Worm (Caenorhabditis elegans) whole organism, late embryonic: Measurements from ENCODE around the gene C25F6.6.

Source experiments
- C38D4.7 ChIP-seq: fragments of 200-800 bp; sonication (Bioruptor generic); optimal IDR thresholded peaks from 2 replicates; lab custom pipeline; 2018; ENCODE audit warnings: mild to moderate bottlenecking, missing genetic modification characterization, moderate library complexity, missing compliant biosample characterization
- F13H6.1 ChIP-seq: sonication (generic microtip); optimal IDR thresholded peaks from 2 replicates; lab custom pipeline; 2016; ENCODE audit warnings: missing genetic modification characterization, missing compliant biosample characterization
- T23F11.4 ChIP-seq: fragments of 200-800 bp; sonication (Bioruptor generic); optimal IDR thresholded peaks from 2 replicates; lab custom pipeline; 2018; ENCODE audit warnings: mild to moderate bottlenecking, missing genetic modification characterization, missing compliant biosample characterization
- Y22D7AL.16 ChIP-seq: sonication (generic microtip); optimal IDR thresholded peaks from 2 replicates; lab custom pipeline; 2016; ENCODE audit warnings: missing genetic modification characterization, missing compliant biosample characterization
- ahr-1 ChIP-seq: sonication (generic microtip); optimal IDR thresholded peaks from 2 replicates; lab custom pipeline; 2016; ENCODE audit warnings: missing genetic modification characterization, missing compliant biosample characterization
- ama-1 ChIP-seq: fragments of 150-350 bp; optimal IDR thresholded peaks from 2 replicates; lab custom pipeline; 2014
- ceh-14 ChIP-seq: sonication (generic microtip); optimal IDR thresholded peaks from 2 replicates; lab custom pipeline; 2016; ENCODE audit warnings: missing genotype, missing genetic modification characterization, missing compliant biosample characterization
- ceh-19 ChIP-seq: fragments of 200-800 bp; sonication (Bioruptor generic); optimal IDR thresholded peaks from 2 replicates; lab custom pipeline; 2018; ENCODE audit warnings: mild to moderate bottlenecking, missing genetic modification characterization, missing compliant biosample characterization
- ceh-2 ChIP-seq: sonication (generic microtip); optimal IDR thresholded peaks from 2 replicates; lab custom pipeline; 2016; ENCODE audit warnings: missing genotype, missing genetic modification characterization, missing compliant biosample characterization
- ceh-22 ChIP-seq: sonication (generic microtip); optimal IDR thresholded peaks from 2 replicates; lab custom pipeline; 2017; ENCODE audit warnings: missing biosample characterization, missing genetic modification characterization
- ceh-24 ChIP-seq: sonication (generic microtip); optimal IDR thresholded peaks from 2 replicates; lab custom pipeline; 2016; ENCODE audit warnings: mild to moderate bottlenecking, missing genetic modification characterization, missing compliant biosample characterization
- ceh-30 ChIP-seq: fragments of 150-350 bp; optimal IDR thresholded peaks from 2 replicates; lab custom pipeline; 2014; ENCODE audit warnings: missing biosample characterization, missing genetic modification characterization
- ceh-31 ChIP-seq: sonication (generic microtip); optimal IDR thresholded peaks from 2 replicates; lab custom pipeline; 2016; ENCODE audit warnings: missing genetic modification characterization, missing compliant biosample characterization
- ceh-34 ChIP-seq: sonication (generic microtip); optimal IDR thresholded peaks from 2 replicates; lab custom pipeline; 2016; ENCODE audit warnings: mild to moderate bottlenecking, missing genetic modification characterization, missing compliant biosample characterization
- ceh-45 ChIP-seq: fragments of 200-800 bp; sonication (Bioruptor generic); IDR thresholded peaks from 2 replicates; pipeline ENCODE4 v1.3.6; 2022; ENCODE audit warnings: missing genetic modification reagents, missing genetic modification characterization, missing compliant biosample characterization
- ceh-48 ChIP-seq: sonication (generic microtip); optimal IDR thresholded peaks from 2 replicates; lab custom pipeline; 2016; ENCODE audit warnings: missing genetic modification characterization, inconsistent platforms, missing compliant biosample characterization
- ceh-6 ChIP-seq: fragments of 200-800 bp; sonication (Bioruptor generic); optimal IDR thresholded peaks from 2 replicates; lab custom pipeline; 2018; ENCODE audit warnings: mild to moderate bottlenecking, missing genetic modification characterization, missing compliant biosample characterization
- ceh-9 ChIP-seq: sonication (generic microtip); optimal IDR thresholded peaks from 2 replicates; lab custom pipeline; 2016; ENCODE audit warnings: mild to moderate bottlenecking, missing genetic modification characterization, inconsistent platforms, missing compliant biosample characterization
- dmd-4 ChIP-seq: sonication (generic microtip); optimal IDR thresholded peaks from 2 replicates; lab custom pipeline; 2016; ENCODE audit warnings: borderline replicate concordance, missing genetic modification characterization, missing compliant biosample characterization
- dve-1 ChIP-seq: sonication (generic microtip); optimal IDR thresholded peaks from 2 replicates; lab custom pipeline; 2017; ENCODE audit warnings: antibody characterized with exemption, mild to moderate bottlenecking, missing genetic modification characterization, missing compliant biosample characterization
- elt-2 ChIP-seq: sonication (generic microtip); optimal IDR thresholded peaks from 2 replicates; lab custom pipeline; 2016; ENCODE audit warnings: missing genetic modification reagents, missing genetic modification characterization, missing compliant biosample characterization
- ets-4 ChIP-seq: sonication (generic microtip); optimal IDR thresholded peaks from 2 replicates; lab custom pipeline; 2016; ENCODE audit warnings: missing genetic modification characterization, missing compliant biosample characterization
- fax-1 ChIP-seq: sonication (generic microtip); optimal IDR thresholded peaks from 2 replicates; lab custom pipeline; 2016; ENCODE audit warnings: missing genotype, missing genetic modification characterization, missing compliant biosample characterization
- fkh-10 ChIP-seq: fragments of 150-350 bp; optimal IDR thresholded peaks from 2 replicates; lab custom pipeline; 2014; ENCODE audit warnings: missing biosample characterization, missing genetic modification reagents, missing genetic modification characterization
- gmeb-2 ChIP-seq: sonication (generic microtip); optimal IDR thresholded peaks from 2 replicates; lab custom pipeline; 2016; ENCODE audit warnings: missing genetic modification characterization, inconsistent platforms, missing compliant biosample characterization
- hlh-15 ChIP-seq: sonication (generic microtip); optimal IDR thresholded peaks from 2 replicates; lab custom pipeline; 2016; ENCODE audit warnings: missing genetic modification characterization, missing compliant biosample characterization
- hlh-30 ChIP-seq: sonication (generic microtip); optimal IDR thresholded peaks from 2 replicates; lab custom pipeline; 2017; ENCODE audit warnings: antibody characterized with exemption, missing genetic modification characterization, missing compliant biosample characterization; ENCODE audit not compliant: insufficient read depth
- hlh-6 ChIP-seq: sonication (generic microtip); optimal IDR thresholded peaks from 2 replicates; lab custom pipeline; 2016; ENCODE audit warnings: missing genotype, missing genetic modification characterization, missing compliant biosample characterization
- lin-11 ChIP-seq: fragments of 200-800 bp; sonication (Bioruptor generic); optimal IDR thresholded peaks from 2 replicates; lab custom pipeline; 2018; ENCODE audit warnings: mild to moderate bottlenecking, missing genetic modification characterization, missing compliant biosample characterization
- mec-3 ChIP-seq: sonication (generic microtip); optimal IDR thresholded peaks from 2 replicates; lab custom pipeline; 2016; ENCODE audit warnings: borderline replicate concordance, missing genetic modification characterization, missing compliant biosample characterization
- npax-4 ChIP-seq: sonication (generic microtip); optimal IDR thresholded peaks from 2 replicates; lab custom pipeline; 2016; ENCODE audit warnings: missing genetic modification characterization, missing compliant biosample characterization
- pat-9 ChIP-seq: fragments of 200-800 bp; sonication (Bioruptor generic); optimal IDR thresholded peaks from 2 replicates; lab custom pipeline; 2018; ENCODE audit warnings: mild to moderate bottlenecking, missing genetic modification characterization, moderate library complexity, missing compliant biosample characterization
- pax-1 ChIP-seq: fragments of 150-350 bp; optimal IDR thresholded peaks from 2 replicates; lab custom pipeline; 2014; ENCODE audit warnings: missing biosample characterization, missing genetic modification characterization
- pha-2 ChIP-seq: sonication (generic microtip); optimal IDR thresholded peaks from 2 replicates; lab custom pipeline; 2017; ENCODE audit warnings: mild to moderate bottlenecking, missing genetic modification characterization, missing compliant biosample characterization
- pqm-1 ChIP-seq: sonication (generic microtip); optimal IDR thresholded peaks from 2 replicates; lab custom pipeline; 2016; ENCODE audit warnings: missing genetic modification characterization, missing compliant biosample characterization
- ref-2 ChIP-seq: sonication (generic microtip); optimal IDR thresholded peaks from 2 replicates; lab custom pipeline; 2016; ENCODE audit warnings: missing genetic modification characterization, missing compliant biosample characterization
- rnt-1 ChIP-seq: sonication (generic microtip); optimal IDR thresholded peaks from 2 replicates; lab custom pipeline; 2016; ENCODE audit warnings: missing genetic modification characterization, missing compliant biosample characterization
- sdc-2 ChIP-seq: sonication (generic microtip); optimal IDR thresholded peaks from 2 replicates; lab custom pipeline; 2016; ENCODE audit warnings: missing genotype, missing genetic modification characterization, missing compliant biosample characterization
- tbx-2 ChIP-seq: sonication (generic microtip); optimal IDR thresholded peaks from 2 replicates; lab custom pipeline; 2016; ENCODE audit warnings: missing genetic modification characterization, missing compliant biosample characterization
- ttx-3 ChIP-seq: sonication (generic microtip); optimal IDR thresholded peaks from 2 replicates; lab custom pipeline; 2016; ENCODE audit warnings: missing genetic modification reagents, missing genetic modification characterization, missing compliant biosample characterization
- unc-3 ChIP-seq, 2 experiments: fragments of 200-800 bp in 1 of 2; sonication (Bioruptor generic) in 1 of 2; sonication (generic microtip) in 1 of 2; conservative IDR thresholded peaks in 1 of 2; optimal IDR thresholded peaks in 1 of 2; 2 replicates each; pipeline versions ENCODE4 v1.3.6 to Lab custom; 2016 to 2022; ENCODE audit warnings: missing compliant biosample characterization in 2 of 2, missing genetic modification characterization in 2 of 2, missing genetic modification reagents in 1 of 2
- unc-42 ChIP-seq: sonication (generic microtip); optimal IDR thresholded peaks from 2 replicates; lab custom pipeline; 2016; ENCODE audit warnings: missing genotype, missing genetic modification characterization, missing compliant biosample characterization

Gene C25F6.6

DNA sequence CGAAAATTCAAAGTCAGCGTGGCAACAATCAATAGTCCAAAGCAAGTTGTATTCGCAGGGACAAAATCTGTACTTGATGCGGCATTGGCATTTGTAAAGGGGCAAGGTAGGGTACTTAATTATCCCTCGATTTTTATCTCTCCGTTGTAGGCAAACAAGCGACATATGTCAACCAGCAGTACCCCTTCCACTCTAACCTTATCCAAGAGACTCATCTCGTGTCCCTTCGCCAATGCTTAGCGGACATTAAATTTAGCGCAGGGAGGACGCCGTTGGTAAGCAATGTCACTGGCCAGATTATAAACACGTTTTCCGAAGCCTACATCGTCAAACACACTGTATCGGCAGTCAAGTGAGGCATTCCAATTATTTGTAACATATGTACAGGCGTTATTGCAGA lies 21.3 kb downstream of the C25F6.6 start (continued):
- TF ChIP-seq pqm-1 (tag; lab: Kevin White, UChicago) (peak; percentile 89), unc-42 (tag; lab: Kevin White, UChicago) (peak; percentile 94), tbx-2 (tag; lab: Kevin White, UChicago) (peak; percentile 94), ceh-14 (tag; lab: Kevin White, UChicago) (peak; percentile 88), hlh-30 (tag; lab: Kevin White, UChicago) (peak; percentile 85), ttx-3 (tag; lab: Kevin White, UChicago) (no peak), Y22D7AL.16 (tag; lab: Kevin White, UChicago) (peak; percentile 2), ets-4 (no peak), ref-2 (tag; lab: Kevin White, UChicago) (peak; percentile 97), fax-1 (peak; percentile 53), pax-1 (tag; lab: Kevin White, UChicago) (no peak), ceh-2 (peak; percentile 73), ceh-34 (tag; lab: Kevin White, UChicago) (peak; percentile 93), hlh-15 (tag; lab: Kevin White, UChicago) (peak; percentile 39), ceh-24 (tag; lab: Kevin White, UChicago) (no peak), ceh-45 (GFP tag; lab: Robert Waterston, UW) (peak; percentile 40; the same call in 1 of the 2 replicates), ahr-1 (tag; lab: Kevin White, UChicago) (peak; percentile 12), elt-2 (tag; lab: Kevin White, UChicago) (no peak), gmeb-2 (peak; percentile 40), dmd-4 (tag; lab: Kevin White, UChicago) (peak; percentile 67), sdc-2 (peak; percentile 99), ceh-6 (peak; percentile 77), lin-11 (tag; lab: Kevin White, UChicago) (no peak), C38D4.7 (GFP tag; lab: Kevin White, UChicago) (peak; percentile 16), ceh-31 (tag; lab: Kevin White, UChicago) (peak; percentile 97), ceh-22 (tag; lab: Kevin White, UChicago) (peak; percentile 93), ceh-48 (tag; lab: Kevin White, UChicago) (peak; percentile 28), rnt-1 (tag; lab: Kevin White, UChicago) (peak; percentile 95), ceh-9 (no peak), ceh-19 (GFP tag; lab: Kevin White, UChicago) (peak; percentile 57), F13H6.1 (tag; lab: Kevin White, UChicago) (peak; percentile 70), unc-3 (GFP tag; conservative IDR thresholded peaks at IDR 0.05; lab: Robert Waterston, UW) (no peak; the same call in 1 of the 2 replicates), unc-3 (tag; optimal IDR thresholded peaks at IDR 0.05; lab: Kevin White, UChicago) (peak; percentile 46), ceh-30 (tag; lab: Kevin White, UChicago) (peak; percentile 79), ama-1 (lab: Kevin White, UChicago) (no peak)

DNA sequence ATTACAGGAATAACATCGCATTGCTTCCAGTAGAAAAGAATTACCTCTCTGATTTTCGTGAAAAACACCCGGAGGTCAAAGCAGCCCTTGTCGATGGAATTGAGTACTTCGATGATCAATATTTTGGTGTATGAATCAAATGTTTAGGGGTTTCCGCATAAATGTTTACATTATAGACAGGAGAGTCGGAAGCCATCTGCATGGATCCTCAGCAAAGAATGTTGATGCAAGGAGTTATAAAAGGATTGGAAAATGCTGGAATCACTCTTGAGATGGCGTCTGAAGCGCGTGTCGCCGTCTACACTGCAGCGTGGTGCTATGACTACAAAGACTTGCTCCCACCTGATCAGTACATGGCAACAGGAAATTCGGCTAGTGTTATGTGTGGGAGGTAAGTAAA lies 36.4 kb downstream of the C25F6.6 start, which contains the start of gene C41A3.2:
Gene C41A3.2, minus strand, starts transcription at position 101 of the 400 bp plus-strand sequence.
- no peak for TF ChIP-seq fkh-10
- TF ChIP-seq mec-3 (tag; lab: Kevin White, UChicago): no peak
- no peak for TF ChIP-seq hlh-6 (tag; lab: Kevin White, UChicago)
- no peak for TF ChIP-seq npax-4 (tag; lab: Kevin White, UChicago)
- no peak for TF ChIP-seq dve-1 (tag; lab: Kevin White, UChicago)

ce11 chrX:5413510-5413909 lies 37.1 kb downstream of the C25F6.6 start, which contains the start of gene pks-1:
TSS of gene pks-1 (plus strand) at chrX:5413810.
- no peak for TF ChIP-seq hlh-15 (tag; lab: Kevin White, UChicago)
- TF ChIP-seq Y22D7AL.16 (tag; lab: Kevin White, UChicago): no peak
- no peak for TF ChIP-seq T23F11.4 (GFP tag; lab: Kevin White, UChicago)
- TF ChIP-seq pat-9 (tag; lab: Kevin White, UChicago): no peak
- TF ChIP-seq tbx-2 (tag; lab: Kevin White, UChicago): no peak
- no peak for TF ChIP-seq ets-4
- TF ChIP-seq ceh-48 (tag; lab: Kevin White, UChicago): no peak
- TF ChIP-seq ceh-34 (tag; lab: Kevin White, UChicago): no peak
- no peak for TF ChIP-seq pha-2 (tag; lab: Kevin White, UChicago)
